Worm (Caenorhabditis elegans): Measurements from ENCODE around the gene F35D11.3.

F35D11.3 gene

DNA sequence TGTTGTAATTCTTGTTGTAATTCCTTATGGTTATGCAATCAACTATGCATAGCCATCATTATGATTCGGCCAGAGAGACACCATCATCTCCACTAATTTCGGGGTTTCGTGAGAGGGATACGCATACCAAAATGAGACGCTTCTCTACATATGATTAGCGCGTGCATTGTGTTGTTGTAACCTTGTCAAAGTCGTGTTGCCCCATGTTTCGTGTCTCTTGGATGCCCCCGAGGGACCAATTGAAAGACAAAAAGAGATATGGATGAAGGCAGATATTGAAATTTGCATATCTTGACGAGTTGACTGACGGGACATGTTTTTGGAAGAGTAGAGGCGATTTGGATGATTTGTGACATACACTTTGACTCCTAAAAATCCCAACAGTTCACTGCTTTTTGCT is 28.8 kb upstream of the F35D11.3 start:
- no peak for TF ChIP-seq mdt-29 (GFP tag; IDR thresholded peaks at IDR 0.05)

DNA sequence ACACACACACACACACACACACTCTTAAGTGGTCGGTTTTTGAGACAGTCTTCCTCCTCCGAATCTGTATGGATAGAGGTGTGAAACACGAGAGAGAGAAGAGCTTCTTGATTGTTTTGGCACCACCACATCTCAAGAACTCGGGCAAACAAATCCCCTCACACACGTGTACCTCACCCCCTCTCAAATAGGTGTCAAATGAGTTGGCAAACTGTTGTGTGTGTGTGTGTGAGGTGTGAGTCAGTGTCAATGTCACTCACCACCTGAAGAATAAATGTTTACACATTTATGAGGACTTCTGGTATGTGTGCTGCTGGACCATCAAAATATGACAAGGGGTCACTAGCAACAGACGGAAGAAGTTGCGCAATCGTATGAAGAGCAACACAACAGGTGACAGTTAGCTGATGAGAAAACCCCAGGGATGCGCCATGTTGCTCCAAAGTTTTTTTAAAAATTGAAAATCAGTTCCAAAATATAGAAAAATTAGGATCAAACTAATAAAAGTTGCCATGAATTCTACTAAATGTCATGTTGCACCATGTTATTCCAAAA is 28.2 kb upstream of the F35D11.3 start:
- no peak for TF ChIP-seq duxl-1 (tag; optimal IDR thresholded peaks at IDR 0.05; ENCODE audit: poor library complexity)
- TF ChIP-seq hlh-11 (tag; optimal IDR thresholded peaks at IDR 0.05), result no peak
- TF ChIP-seq fkh-10 (GFP tag; optimal IDR thresholded peaks at IDR 0.05), result no peak
- no peak for TF ChIP-seq madf-5 (GFP tag; IDR thresholded peaks at IDR 0.05)
- TF ChIP-seq vab-7 (GFP tag; IDR thresholded peaks at IDR 0.05), result no peak
- TF ChIP-seq nhr-41 (GFP tag; IDR thresholded peaks at IDR 0.05), result no peak
- TF ChIP-seq nhr-102 (tag; optimal IDR thresholded peaks at IDR 0.05), result no peak
- TF ChIP-seq lim-7 (GFP tag; IDR thresholded peaks at IDR 0.05), result no peak
- no peak for TF ChIP-seq ctbp-1 (GFP tag; IDR thresholded peaks at IDR 0.05)
- no peak for TF ChIP-seq cey-2 (tag; optimal IDR thresholded peaks at IDR 0.05; ENCODE audit: borderline replicate concordance, insufficient read depth)
- no peak for TF ChIP-seq Y5F2A.4 (GFP tag; optimal IDR thresholded peaks at IDR 0.05)
- TF ChIP-seq daf-12 (tag; optimal IDR thresholded peaks at IDR 0.05), result no peak
- no peak for TF ChIP-seq F44E2.7 (GFP tag; IDR thresholded peaks at IDR 0.05)
- no peak for TF ChIP-seq spr-1 (tag; optimal IDR thresholded peaks at IDR 0.05)
- TF ChIP-seq rbr-2 (tag; optimal IDR thresholded peaks at IDR 0.05), result no peak
- no peak for TF ChIP-seq dmd-6 (GFP tag; IDR thresholded peaks at IDR 0.05)

DNA sequence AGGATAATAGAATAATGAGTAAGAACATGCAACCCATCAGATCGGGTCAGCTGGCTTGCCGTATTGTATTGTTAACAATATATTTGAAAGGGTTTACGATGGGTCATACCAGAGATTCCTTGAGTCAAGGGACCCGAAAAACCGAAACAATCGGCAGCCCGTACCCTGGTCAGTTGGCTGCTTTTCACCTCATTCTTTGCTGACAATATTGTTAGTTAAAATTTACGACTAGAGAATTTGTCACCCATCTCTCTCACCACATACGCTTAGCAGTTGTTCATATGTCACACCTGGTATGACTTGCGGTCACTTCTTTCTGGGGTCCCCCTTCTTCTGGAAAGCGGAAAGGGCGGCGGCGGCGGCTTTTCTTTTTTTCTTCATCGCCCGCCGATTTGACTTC is 27.1 kb upstream of the F35D11.3 start:
- TF ChIP-seq aha-1 (tag) (peak; percentile 68), unc-62 (GFP tag; optimal IDR thresholded peaks at IDR 0.05 in 1 of 2) (peak in 1 of 2 experiments; percentile 41), unc-62 (tag; optimal IDR thresholded peaks at IDR 0.05) (no peak), hlh-30 (tag; optimal IDR thresholded peaks at IDR 0.05; ENCODE audit: insufficient read depth) (no peak), dpl-1 (GFP tag; optimal IDR thresholded peaks at IDR 0.05) (no peak), ZK546.5 (tag; optimal IDR thresholded peaks at IDR 0.05) (no peak), ctbp-1 (GFP tag; IDR thresholded peaks at IDR 0.05) (no peak)

DNA sequence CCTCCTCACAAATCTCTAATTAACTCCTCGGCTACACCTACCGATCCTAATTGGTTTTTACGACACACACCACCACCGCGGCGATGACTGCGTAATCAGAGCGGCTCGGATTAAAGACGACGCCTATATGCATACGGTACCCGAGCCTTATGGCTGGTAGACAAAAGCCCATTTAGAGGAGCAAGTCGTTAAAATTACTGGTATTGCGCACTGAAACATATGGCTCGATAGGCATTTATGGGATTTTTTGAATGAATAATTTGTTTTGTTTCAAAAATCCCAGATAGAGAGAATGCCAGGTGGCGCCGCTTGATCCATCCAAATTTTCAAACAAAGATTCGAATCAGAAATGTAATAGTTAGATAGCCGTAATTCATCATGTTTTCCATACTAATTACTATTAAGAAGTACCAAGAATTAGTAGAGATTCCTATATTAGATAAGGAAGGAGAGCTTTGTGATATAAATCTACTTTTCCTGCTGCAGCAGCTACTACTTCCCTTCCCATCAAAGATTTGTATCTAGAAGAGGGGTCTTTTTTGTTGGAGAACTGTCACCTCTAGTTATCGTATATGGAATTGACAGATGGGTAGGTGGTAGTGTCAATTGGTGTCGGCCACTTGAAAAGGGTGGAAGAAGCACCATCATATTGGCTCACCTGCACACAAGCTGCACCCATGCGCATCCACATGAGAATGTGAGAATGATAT is 24.8 kb upstream of the F35D11.3 start:
- no peak for TF ChIP-seq ces-1 (GFP tag; optimal IDR thresholded peaks at IDR 0.05)
- no peak for TF ChIP-seq snpc-4 (tag; optimal IDR thresholded peaks at IDR 0.05)
- no peak for TF ChIP-seq nhr-10 (tag; optimal IDR thresholded peaks at IDR 0.05)
- TF ChIP-seq lim-7 (GFP tag; IDR thresholded peaks at IDR 0.05), result no peak
- no peak for TF ChIP-seq rbr-2 (tag; optimal IDR thresholded peaks at IDR 0.05)
- TF ChIP-seq ctbp-1 (GFP tag; IDR thresholded peaks at IDR 0.05), result 0 out of 2 replicates have a peak, but pooled peaks have one; percentile 15
- no peak for TF ChIP-seq nhr-237 (tag; optimal IDR thresholded peaks at IDR 0.05)
- no peak for TF ChIP-seq madf-9 (GFP tag; conservative IDR thresholded peaks at IDR 0.05)
- no peak for TF ChIP-seq lin-29 (GFP tag; IDR thresholded peaks at IDR 0.05)
- no peak for TF ChIP-seq F26F4.8 (GFP tag; conservative IDR thresholded peaks at IDR 0.05)
- 0 out of 2 replicates have a peak, but pooled peaks have one; percentile 34 for TF ChIP-seq D1046.2 (GFP tag; IDR thresholded peaks at IDR 0.05)
- no peak for TF ChIP-seq hif-1 (tag; optimal IDR thresholded peaks at IDR 0.05)
- TF ChIP-seq lir-3 (tag; optimal IDR thresholded peaks at IDR 0.05), result no peak
- no peak for TF ChIP-seq egl-43 (GFP tag; IDR thresholded peaks at IDR 0.05)
- TF ChIP-seq mdl-1 (tag; optimal IDR thresholded peaks at IDR 0.05), result no peak
- no peak for TF ChIP-seq dmd-9 (GFP tag; IDR thresholded peaks at IDR 0.05)
- TF ChIP-seq pha-4 (GFP tag; IDR thresholded peaks at IDR 0.05), result no peak
- no peak for TF ChIP-seq pha-4 (tag; optimal IDR thresholded peaks at IDR 0.05)
